Worm (Caenorhabditis elegans) whole organism, young adult: Measurements from ENCODE around the gene F31F4.11.

Source experiments
- B0336.3 ChIP-seq: fragments of 200-800 bp; sonication (Bioruptor generic); IDR thresholded peaks from 2 replicates; pipeline ENCODE4 v1.3.6; 2022; ENCODE audit warnings: missing genetic modification characterization, missing compliant biosample characterization
- D2030.7 ChIP-seq: fragments of 200-800 bp; sonication (Bioruptor generic); IDR thresholded peaks from 2 replicates; pipeline ENCODE4 v1.3.6; 2022; ENCODE audit warnings: missing genetic modification reagents, missing genetic modification characterization, missing compliant biosample characterization
- F10E7.11 ChIP-seq: sonication (generic microtip); optimal IDR thresholded peaks from 2 replicates; lab custom pipeline; 2017; ENCODE audit warnings: mild to moderate bottlenecking, missing genetic modification characterization, moderate library complexity, missing compliant biosample characterization
- F23B12.7 ChIP-seq: sonication (generic microtip); optimal IDR thresholded peaks from 2 replicates; lab custom pipeline; 2017; ENCODE audit warnings: missing genetic modification characterization, mild to moderate bottlenecking, missing compliant biosample characterization, antibody characterized with exemption, moderate library complexity; ENCODE audit not compliant: insufficient read depth
- F33H1.4 ChIP-seq: fragments of 200-800 bp; sonication (Bioruptor generic); IDR thresholded peaks from 2 replicates; pipeline ENCODE4 v1.3.6; 2022; ENCODE audit warnings: missing genetic modification reagents, missing genetic modification characterization, missing compliant biosample characterization
- F49E8.2 ChIP-seq: sonication (generic microtip); optimal IDR thresholded peaks from 3 replicates; lab custom pipeline; 2017; ENCODE audit warnings: missing genetic modification characterization, mild to moderate bottlenecking, missing compliant biosample characterization, antibody characterized with exemption, moderate library complexity; ENCODE audit not compliant: insufficient read depth
- K11D2.4 ChIP-seq: fragments of 200-800 bp; sonication (Bioruptor generic); IDR thresholded peaks from 2 replicates; pipeline ENCODE4 v1.3.6; 2022; ENCODE audit warnings: missing genetic modification reagents, missing genetic modification characterization, missing compliant biosample characterization
- T26A5.8 ChIP-seq: sonication (generic microtip); optimal IDR thresholded peaks from 2 replicates; lab custom pipeline; 2016; ENCODE audit warnings: missing genetic modification characterization, missing compliant biosample characterization
- Y53G8AR.9 ChIP-seq: fragments of 200-800 bp; sonication (Bioruptor generic); conservative IDR thresholded peaks from 2 replicates; pipeline ENCODE4 v1.3.6; 2022; ENCODE audit warnings: missing genetic modification reagents, missing genetic modification characterization, missing compliant biosample characterization
- Y79H2A.3 ChIP-seq: fragments of 200-800 bp; sonication (Bioruptor generic); conservative IDR thresholded peaks from 2 replicates; pipeline ENCODE4 v1.3.6; 2022; ENCODE audit warnings: missing genetic modification reagents, missing genetic modification characterization, missing compliant biosample characterization
- aptf-2 ChIP-seq: fragments of 200-800 bp; sonication (Bioruptor generic); conservative IDR thresholded peaks from 2 replicates; pipeline ENCODE4 v1.3.6; 2022; ENCODE audit warnings: missing genetic modification reagents, missing genetic modification characterization, missing compliant biosample characterization
- atf-7 ChIP-seq: sonication (generic microtip); optimal IDR thresholded peaks from 2 replicates; lab custom pipeline; 2017; ENCODE audit warnings: mild to moderate bottlenecking, missing genetic modification characterization, missing compliant biosample characterization
- athp-1 ChIP-seq: sonication (generic microtip); optimal IDR thresholded peaks from 2 replicates; lab custom pipeline; 2017; ENCODE audit warnings: mild to moderate bottlenecking, missing genetic modification characterization, missing compliant biosample characterization
- attf-5 ChIP-seq: fragments of 200-800 bp; sonication (Bioruptor generic); optimal IDR thresholded peaks from 2 replicates; lab custom pipeline; 2018; ENCODE audit warnings: mild to moderate bottlenecking, missing genetic modification characterization, missing compliant biosample characterization
- cebp-1 ChIP-seq, 2 experiments: fragments of 200-800 bp in 1 of 2; sonication (Bioruptor generic) in 1 of 2; sonication (generic microtip) in 1 of 2; IDR thresholded peaks in 1 of 2; optimal IDR thresholded peaks in 1 of 2; 2 replicates each; pipeline versions ENCODE4 v1.3.6 to Lab custom; 2017 to 2022; ENCODE audit warnings: missing compliant biosample characterization in 2 of 2, missing genetic modification characterization in 2 of 2, mild to moderate bottlenecking in 1 of 2, missing genetic modification reagents in 1 of 2, moderate library complexity in 1 of 2
- ceh-79 ChIP-seq: sonication (generic microtip); optimal IDR thresholded peaks from 2 replicates; lab custom pipeline; 2017; ENCODE audit warnings: mild to moderate bottlenecking, missing genetic modification characterization, missing compliant biosample characterization
- dox-1 ChIP-seq: fragments of 200-800 bp; sonication (Bioruptor generic); IDR thresholded peaks from 2 replicates; pipeline ENCODE4 v1.3.6; 2022; ENCODE audit warnings: missing genetic modification reagents, missing genetic modification characterization, missing compliant biosample characterization
- egl-18 ChIP-seq: fragments of 200-800 bp; sonication (Bioruptor generic); IDR thresholded peaks from 2 replicates; pipeline ENCODE4 v1.3.6; 2022; ENCODE audit warnings: missing genetic modification reagents, missing genetic modification characterization, missing compliant biosample characterization
- egl-44 ChIP-seq: fragments of 200-800 bp; sonication (Bioruptor generic); IDR thresholded peaks from 2 replicates; pipeline ENCODE4 v1.3.6; 2022; ENCODE audit warnings: missing genetic modification reagents, missing genetic modification characterization, missing compliant biosample characterization
- egrh-3 ChIP-seq: fragments of 200-800 bp; sonication (Bioruptor generic); IDR thresholded peaks from 2 replicates; pipeline ENCODE4 v1.3.6; 2022; ENCODE audit warnings: missing genetic modification reagents, missing genetic modification characterization, missing compliant biosample characterization
- ekl-4 ChIP-seq: fragments of 200-800 bp; sonication (Bioruptor generic); IDR thresholded peaks from 2 replicates; pipeline ENCODE4 v1.3.6; 2022; ENCODE audit warnings: missing genetic modification reagents, missing genetic modification characterization, missing compliant biosample characterization
- gei-17 ChIP-seq: fragments of 200-800 bp; sonication (Bioruptor generic); optimal IDR thresholded peaks from 2 replicates; lab custom pipeline; 2018; ENCODE audit warnings: mild to moderate bottlenecking, missing genetic modification characterization, missing compliant biosample characterization
- let-526 ChIP-seq: fragments of 200-800 bp; sonication (Bioruptor generic); IDR thresholded peaks from 2 replicates; pipeline ENCODE4 v1.3.6; 2022; ENCODE audit warnings: missing genetic modification reagents, missing genetic modification characterization, missing compliant biosample characterization
- lin-26 ChIP-seq: fragments of 200-800 bp; sonication (Bioruptor generic); IDR thresholded peaks from 2 replicates; pipeline ENCODE4 v1.3.6; 2022; ENCODE audit warnings: missing genetic modification reagents, missing genetic modification characterization, missing compliant biosample characterization
- lsy-27 ChIP-seq: sonication (generic microtip); optimal IDR thresholded peaks from 2 replicates; lab custom pipeline; 2017; ENCODE audit warnings: missing genetic modification characterization, mild to moderate bottlenecking, missing compliant biosample characterization, antibody characterized with exemption, missing genotype, borderline replicate concordance; ENCODE audit not compliant: insufficient read depth
- madf-10 ChIP-seq: sonication (generic microtip); optimal IDR thresholded peaks from 2 replicates; lab custom pipeline; 2016; ENCODE audit warnings: mild to moderate bottlenecking, missing genetic modification characterization, missing compliant biosample characterization
- mcd-1 ChIP-seq: fragments of 200-800 bp; sonication (Bioruptor generic); IDR thresholded peaks from 2 replicates; pipeline ENCODE4 v1.3.6; 2022; ENCODE audit warnings: missing genetic modification reagents, missing genetic modification characterization, missing compliant biosample characterization
- nfya-1 ChIP-seq: sonication (generic microtip); optimal IDR thresholded peaks from 2 replicates; lab custom pipeline; 2017; ENCODE audit warnings: antibody characterized with exemption, missing compliant biosample characterization, missing genetic modification characterization, borderline replicate concordance; ENCODE audit not compliant: insufficient read depth
- nfyb-1 ChIP-seq: fragments of 200-800 bp; sonication (Bioruptor generic); IDR thresholded peaks from 2 replicates; pipeline ENCODE4 v1.3.6; 2022; ENCODE audit warnings: missing genetic modification reagents, missing genetic modification characterization, missing compliant biosample characterization
- nhr-120 ChIP-seq: fragments of 200-800 bp; sonication (Bioruptor generic); IDR thresholded peaks from 2 replicates; pipeline ENCODE4 v1.3.6; 2022; ENCODE audit warnings: missing genetic modification characterization, missing compliant biosample characterization
- nhr-80 ChIP-seq: sonication (generic microtip); optimal IDR thresholded peaks from 2 replicates; lab custom pipeline; 2016; ENCODE audit warnings: missing genetic modification characterization, missing compliant biosample characterization
- rcor-1 ChIP-seq: fragments of 200-800 bp; sonication (Bioruptor generic); IDR thresholded peaks from 2 replicates; pipeline ENCODE4 v1.3.6; 2022; ENCODE audit warnings: missing genetic modification reagents, missing genetic modification characterization, missing compliant biosample characterization
- repo-1 ChIP-seq: sonication (generic microtip); optimal IDR thresholded peaks from 2 replicates; lab custom pipeline; 2017; ENCODE audit warnings: mild to moderate bottlenecking, missing genetic modification characterization, missing compliant biosample characterization
- snpc-3.4 ChIP-seq: sonication (generic microtip); optimal IDR thresholded peaks from 2 replicates; lab custom pipeline; 2017; ENCODE audit warnings: missing genetic modification characterization, mild to moderate bottlenecking, missing compliant biosample characterization, antibody characterized with exemption, moderate library complexity, missing genotype, missing genetic modification reagents
- snpc-4 ChIP-seq, 5 experiments: fragments of 150-350 bp in 1 of 5; sonication (generic microtip) in 4 of 5; optimal IDR thresholded peaks; 2 replicates each; lab custom pipeline; 2014 to 2018; ENCODE audit warnings: missing genetic modification characterization in 5 of 5, missing biosample characterization in 3 of 5, antibody characterized with exemption in 2 of 5, mild to moderate bottlenecking in 2 of 5, missing compliant biosample characterization in 2 of 5, missing genotype in 2 of 5, moderate library complexity in 2 of 5, missing genetic modification reagents in 1 of 5
- sptf-2 ChIP-seq: fragments of 200-800 bp; sonication (Bioruptor generic); optimal IDR thresholded peaks from 2 replicates; lab custom pipeline; 2018; ENCODE audit warnings: mild to moderate bottlenecking, missing genetic modification characterization, missing compliant biosample characterization
- tbp1 ChIP-seq: fragments of 200-800 bp; sonication (Bioruptor generic); optimal IDR thresholded peaks from 2 replicates; lab custom pipeline; 2018; ENCODE audit warnings: mild to moderate bottlenecking, missing genetic modification characterization, missing compliant biosample characterization
- tbx-9 ChIP-seq: sonication (generic microtip); optimal IDR thresholded peaks from 2 replicates; lab custom pipeline; 2016; ENCODE audit warnings: borderline replicate concordance, missing genetic modification characterization, inconsistent platforms, missing compliant biosample characterization
- tlf-1 ChIP-seq: fragments of 200-800 bp; sonication (Bioruptor generic); optimal IDR thresholded peaks from 2 replicates; lab custom pipeline; 2018; ENCODE audit warnings: mild to moderate bottlenecking, missing genetic modification characterization, missing compliant biosample characterization
- xnd-1 ChIP-seq: sonication (generic microtip); optimal IDR thresholded peaks from 2 replicates; lab custom pipeline; 2016; ENCODE audit warnings: missing genotype, missing genetic modification reagents, missing genetic modification characterization, missing compliant biosample characterization
- zim-3 ChIP-seq: sonication (generic microtip); optimal IDR thresholded peaks from 2 replicates; lab custom pipeline; 2017; ENCODE audit warnings: mild to moderate bottlenecking, missing genetic modification characterization, moderate library complexity, missing compliant biosample characterization
- ztf-18 ChIP-seq: sonication (generic microtip); optimal IDR thresholded peaks from 2 replicates; lab custom pipeline; 2016; ENCODE audit warnings: missing genotype, mild to moderate bottlenecking, missing genetic modification characterization, missing compliant biosample characterization
- ztf-6 ChIP-seq: fragments of 200-800 bp; sonication (Bioruptor generic); IDR thresholded peaks from 2 replicates; pipeline ENCODE4 v1.3.6; 2022; ENCODE audit warnings: missing genetic modification reagents, missing genetic modification characterization, missing compliant biosample characterization

Gene F31F4.11

ce11 chrV:638328-638727, 25.9 kb downstream of the F31F4.11 start, which contains the start of gene srj-37:
TSS of gene srj-37 (plus strand) at chrV:638628.
- no peak for TF ChIP-seq aptf-2 (GFP tag; lab: Robert Waterston, UW)
- no peak for TF ChIP-seq attf-5 (GFP tag; lab: Kevin White, UChicago)
- TF ChIP-seq B0336.3 (GFP tag; lab: Robert Waterston, UW), result no peak
- TF ChIP-seq tlf-1, result no peak
- TF ChIP-seq tbx-9 (tag; lab: Kevin White, UChicago), result no peak
- no peak for TF ChIP-seq madf-10 (tag; lab: Kevin White, UChicago)
- TF ChIP-seq Y79H2A.3, result no peak
- no peak for TF ChIP-seq nfyb-1 (GFP tag; lab: Robert Waterston, UW)
- TF ChIP-seq mcd-1 (GFP tag; lab: Robert Waterston, UW), result no peak
- TF ChIP-seq tbp1, result no peak
- TF ChIP-seq ekl-4 (GFP tag; lab: Robert Waterston, UW), result no peak

ce11 chrV:636281-636680, 28.0 kb downstream of the F31F4.11 start, which contains the start of gene pals-31:
TSS of gene pals-31 (plus strand) at chrV:636581.
- TF ChIP-seq Y53G8AR.9 (no peak), egl-18 (GFP tag; lab: Robert Waterston, UW) (no peak), K11D2.4 (no peak), D2030.7 (GFP tag; lab: Robert Waterston, UW) (no peak), zim-3 (tag; lab: Kevin White, UChicago) (no peak), xnd-1 (tag; lab: Kevin White, UChicago) (no peak), lin-26 (no peak), attf-5 (GFP tag; lab: Kevin White, UChicago) (no peak), tlf-1 (no peak), F23B12.7 (tag; lab: Kevin White, UChicago) (no peak), F33H1.4 (GFP tag; lab: Robert Waterston, UW) (no peak), F10E7.11 (tag; lab: Kevin White, UChicago) (no peak), let-526 (GFP tag; lab: Robert Waterston, UW) (no peak), repo-1 (tag; lab: Kevin White, UChicago) (no peak), mcd-1 (GFP tag; lab: Robert Waterston, UW) (no peak)

- TF ChIP-seq lsy-27 (tag; lab: Kevin White, UChicago), result no peak
- TF ChIP-seq gei-17, result no peak
- no peak for TF ChIP-seq T26A5.8
- TF ChIP-seq atf-7 (tag; lab: Kevin White, UChicago), result no peak
- no peak for TF ChIP-seq sptf-2 (GFP tag; lab: Kevin White, UChicago)
- peak; percentile 71 for TF ChIP-seq attf-5 (GFP tag; lab: Kevin White, UChicago)
- no peak for TF ChIP-seq snpc-3.4 (tag; lab: Kevin White, UChicago)
- no peak for TF ChIP-seq ekl-4 (GFP tag; lab: Robert Waterston, UW)
- TF ChIP-seq ceh-79 (tag; lab: Kevin White, UChicago), result no peak
- TF ChIP-seq D2030.7 (GFP tag; lab: Robert Waterston, UW), result no peak
- no peak for TF ChIP-seq rcor-1
- no peak for TF ChIP-seq nfya-1 (tag; lab: Kevin White, UChicago)
- TF ChIP-seq repo-1 (tag; lab: Kevin White, UChicago), result no peak
- TF ChIP-seq F49E8.2 (tag; lab: Kevin White, UChicago), result no peak
- no peak for TF ChIP-seq athp-1 (tag; lab: Kevin White, UChicago)
- TF ChIP-seq snpc-4 (GFP tag; optimal IDR thresholded peaks at IDR 0.05; lab: Kevin White, UChicago), result no peak
- peak; percentile 66 to 91 (median 82) for TF ChIP-seq snpc-4 (tag; optimal IDR thresholded peaks at IDR 0.05; lab: Kevin White, UChicago)
- TF ChIP-seq ztf-6, result no peak
- TF ChIP-seq let-526 (GFP tag; lab: Robert Waterston, UW), result no peak
- TF ChIP-seq nhr-80, result peak; percentile 88
- TF ChIP-seq egrh-3, result no peak
- TF ChIP-seq dox-1 (GFP tag; lab: Robert Waterston, UW), result peak; percentile 63
- TF ChIP-seq ztf-18 (tag; lab: Kevin White, UChicago), result no peak
- peak; percentile 36; the same call in 1 of the 2 replicates for TF ChIP-seq cebp-1 (GFP tag; IDR thresholded peaks at IDR 0.05; lab: Robert Waterston, UW)
- peak; percentile 45 for TF ChIP-seq cebp-1 (tag; optimal IDR thresholded peaks at IDR 0.05; lab: Kevin White, UChicago)
- TF ChIP-seq nhr-120 (GFP tag; lab: Robert Waterston, UW), result no peak
- no peak for TF ChIP-seq egl-44 (GFP tag; lab: Robert Waterston, UW)
Observed at ce11 chrV:635630-636029, 28.6 kb downstream of the F31F4.11 start.
